Worm (Caenorhabditis elegans): ENCODE measurements around the gene rbr-2.

The rbr-2 gene

DNA sequence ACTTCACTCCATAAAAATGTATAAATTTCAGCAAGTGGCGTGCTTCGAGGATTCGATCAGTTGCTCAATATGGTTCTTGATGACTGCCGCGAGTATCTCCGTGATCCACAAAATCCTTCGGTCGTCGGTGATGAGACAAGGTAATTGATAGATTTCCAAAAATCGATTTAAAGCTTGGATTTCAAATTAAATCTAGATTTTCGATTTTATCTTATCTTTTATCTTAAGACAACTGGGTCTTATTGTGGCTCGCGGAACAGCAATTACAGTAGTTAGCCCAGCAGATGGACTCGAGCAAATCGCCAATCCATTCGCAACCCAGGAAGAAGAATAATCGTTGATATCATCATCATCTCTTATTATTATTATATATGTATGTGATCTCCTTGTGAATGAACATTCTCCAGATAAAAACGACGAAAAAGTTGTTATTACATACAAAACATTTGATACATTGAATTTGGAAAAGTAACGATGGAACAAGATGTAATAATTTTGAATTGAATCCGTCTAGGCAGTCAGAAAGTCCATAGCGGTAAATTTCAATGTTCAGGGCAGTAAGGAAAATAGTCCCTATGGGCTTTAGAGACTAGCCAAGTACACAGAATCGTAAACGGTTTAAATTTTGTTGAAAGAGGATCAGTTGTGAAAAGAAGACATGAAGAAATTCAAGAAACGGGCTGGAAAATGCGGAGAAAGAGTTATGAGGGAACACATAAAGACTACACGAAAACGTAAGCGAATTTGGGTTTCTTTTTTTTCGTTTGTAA lies 14.1 kb downstream of the rbr-2 start:
- TF ChIP-seq unc-62 (GFP tag; optimal IDR thresholded peaks at IDR 0.05) (no peak), elt-1 (tag; optimal IDR thresholded peaks at IDR 0.05; ENCODE audit: borderline replicate concordance, insufficient read depth) (no peak), lsy-2 (tag; optimal IDR thresholded peaks at IDR 0.05) (no peak), blmp-1 (tag; optimal IDR thresholded peaks at IDR 0.05) (no peak), ceh-39 (tag; optimal IDR thresholded peaks at IDR 0.05) (no peak), nhr-12 (tag; optimal IDR thresholded peaks at IDR 0.05) (no peak), snpc-4 (tag; optimal IDR thresholded peaks at IDR 0.05) (no peak), flh-1 (GFP tag; optimal IDR thresholded peaks at IDR 0.05) (no peak), sem-2 (GFP tag; optimal IDR thresholded peaks at IDR 0.05) (no peak), nhr-76 (tag; optimal IDR thresholded peaks at IDR 0.05) (no peak), mab-5 (tag; optimal IDR thresholded peaks at IDR 0.05) (no peak)

DNA sequence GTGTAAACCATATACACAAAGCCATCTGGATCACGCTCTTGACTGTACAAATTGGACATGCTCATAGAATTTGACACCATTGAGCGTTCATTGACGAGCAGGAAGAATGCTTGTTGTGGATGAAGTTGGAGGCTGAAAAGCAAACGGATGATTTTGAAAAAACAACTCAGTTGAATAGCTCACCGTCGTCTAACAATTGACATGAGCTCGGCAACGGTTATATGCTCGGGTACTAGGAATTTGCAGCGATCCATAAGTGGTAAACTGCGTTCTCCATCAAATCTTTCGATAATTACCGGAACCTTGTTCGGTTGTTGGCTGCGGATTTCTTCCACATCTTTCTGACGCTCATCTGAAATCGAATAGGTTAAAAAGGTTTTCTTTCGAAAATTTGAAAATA lies 14.9 kb downstream of the rbr-2 start:
- TF ChIP-seq lsy-2 (tag; optimal IDR thresholded peaks at IDR 0.05): no peak
- TF ChIP-seq nhr-12 (tag; optimal IDR thresholded peaks at IDR 0.05): no peak
- TF ChIP-seq zip-8 (tag; optimal IDR thresholded peaks at IDR 0.05): no peak
- TF ChIP-seq ztf-11 (tag; optimal IDR thresholded peaks at IDR 0.05): no peak
- no peak for TF ChIP-seq sem-2 (GFP tag; optimal IDR thresholded peaks at IDR 0.05)
- TF ChIP-seq ces-1 (GFP tag; optimal IDR thresholded peaks at IDR 0.05): no peak
- TF ChIP-seq lin-13 (tag; optimal IDR thresholded peaks at IDR 0.05): no peak
- TF ChIP-seq unc-62 (GFP tag; optimal IDR thresholded peaks at IDR 0.05): no peak
- no peak for TF ChIP-seq drap-1 (GFP tag; optimal IDR thresholded peaks at IDR 0.05)
- no peak for TF ChIP-seq elt-3 (tag; optimal IDR thresholded peaks at IDR 0.05)
- TF ChIP-seq ceh-39 (tag; optimal IDR thresholded peaks at IDR 0.05): no peak
- no peak for TF ChIP-seq nhr-28 (tag; optimal IDR thresholded peaks at IDR 0.05)
- TF ChIP-seq elt-1 (tag; optimal IDR thresholded peaks at IDR 0.05; ENCODE audit: borderline replicate concordance, insufficient read depth): no peak
- TF ChIP-seq hlh-1 (tag; optimal IDR thresholded peaks at IDR 0.05): no peak
- no peak for TF ChIP-seq lin-32 (GFP tag; optimal IDR thresholded peaks at IDR 0.05)
- no peak for TF ChIP-seq cnd-1 (tag; optimal IDR thresholded peaks at IDR 0.05)

ce11 chrIV:10935336-10935735 lies 15.5 kb downstream of the rbr-2 start:
- TF ChIP-seq bed-3 (GFP tag; optimal IDR thresholded peaks at IDR 0.05): no peak
- TF ChIP-seq ceh-83 (GFP tag; optimal IDR thresholded peaks at IDR 0.05): no peak
- TF ChIP-seq flh-1 (GFP tag; optimal IDR thresholded peaks at IDR 0.05): no peak
- peak; percentile 75 for TF ChIP-seq hlh-1 (tag; optimal IDR thresholded peaks at IDR 0.05)
- TF ChIP-seq ham-2 (GFP tag; optimal IDR thresholded peaks at IDR 0.05): no peak
- TF ChIP-seq nhr-12 (tag; optimal IDR thresholded peaks at IDR 0.05): no peak
- no peak for TF ChIP-seq elt-1 (tag; optimal IDR thresholded peaks at IDR 0.05; ENCODE audit: borderline replicate concordance, insufficient read depth)
- no peak for TF ChIP-seq M03D4.4 (tag; optimal IDR thresholded peaks at IDR 0.05)
- no peak for TF ChIP-seq ztf-11 (tag; optimal IDR thresholded peaks at IDR 0.05)
- TF ChIP-seq mab-5 (tag; optimal IDR thresholded peaks at IDR 0.05): no peak
- TF ChIP-seq sem-2 (GFP tag; optimal IDR thresholded peaks at IDR 0.05): no peak
- TF ChIP-seq tbx-8 (GFP tag; optimal IDR thresholded peaks at IDR 0.05): no peak
- TF ChIP-seq snpc-4 (tag; optimal IDR thresholded peaks at IDR 0.05): no peak
- no peak for TF ChIP-seq nhr-28 (tag; optimal IDR thresholded peaks at IDR 0.05)
- peak; percentile 40 for TF ChIP-seq nhr-2 (tag; optimal IDR thresholded peaks at IDR 0.05)
- TF ChIP-seq unc-120 (tag; optimal IDR thresholded peaks at IDR 0.05; ENCODE audit: poor library complexity, severe bottlenecking): peak; percentile 73
- peak; percentile 47 for TF ChIP-seq ces-1 (GFP tag; optimal IDR thresholded peaks at IDR 0.05)
- no peak for TF ChIP-seq blmp-1 (tag; optimal IDR thresholded peaks at IDR 0.05)
- no peak for TF ChIP-seq drap-1 (GFP tag; optimal IDR thresholded peaks at IDR 0.05)
- no peak for TF ChIP-seq mep-1 (tag; optimal IDR thresholded peaks at IDR 0.05)
- TF ChIP-seq elt-3 (tag; optimal IDR thresholded peaks at IDR 0.05): no peak
- TF ChIP-seq pha-4 (tag; optimal IDR thresholded peaks at IDR 0.05): no peak
- peak; percentile 27 for TF ChIP-seq cnd-1 (tag; optimal IDR thresholded peaks at IDR 0.05)
- peak; percentile 95 for TF ChIP-seq unc-62 (GFP tag; optimal IDR thresholded peaks at IDR 0.05)
- TF ChIP-seq lsy-2 (tag; optimal IDR thresholded peaks at IDR 0.05): peak; percentile 40
- TF ChIP-seq sptf-1 (tag; optimal IDR thresholded peaks at IDR 0.05): peak; percentile 6
- TF ChIP-seq lin-13 (tag; optimal IDR thresholded peaks at IDR 0.05): no peak
- no peak for TF ChIP-seq lin-32 (GFP tag; optimal IDR thresholded peaks at IDR 0.05)
- no peak for TF ChIP-seq zip-8 (tag; optimal IDR thresholded peaks at IDR 0.05)
- no peak for TF ChIP-seq ceh-43 (GFP tag; optimal IDR thresholded peaks at IDR 0.05)
- no peak for TF ChIP-seq nhr-76 (tag; optimal IDR thresholded peaks at IDR 0.05)
- no peak for TF ChIP-seq unc-39 (tag; optimal IDR thresholded peaks at IDR 0.05)
- no peak for TF ChIP-seq ceh-39 (tag; optimal IDR thresholded peaks at IDR 0.05)
- peak; percentile 12 for TF ChIP-seq mls-2 (tag; optimal IDR thresholded peaks at IDR 0.05)
- TF ChIP-seq nhr-237 (tag; optimal IDR thresholded peaks at IDR 0.05): no peak

Data from whole organism, mixed stage, embryonic.